Worm (Caenorhabditis elegans) whole organism, late embryonic: Measurements from ENCODE around the gene tbb-2.

Experiments used
- T23F11.4 ChIP-seq: fragments of 200-800 bp; sonication (Bioruptor generic); optimal IDR thresholded peaks from 2 replicates; lab custom pipeline; 2018; ENCODE audit warnings: mild to moderate bottlenecking, missing genetic modification characterization, missing compliant biosample characterization
- ceh-14 ChIP-seq: sonication (generic microtip); optimal IDR thresholded peaks from 2 replicates; lab custom pipeline; 2016; ENCODE audit warnings: missing genotype, missing genetic modification characterization, missing compliant biosample characterization
- ceh-24 ChIP-seq: sonication (generic microtip); optimal IDR thresholded peaks from 2 replicates; lab custom pipeline; 2016; ENCODE audit warnings: mild to moderate bottlenecking, missing genetic modification characterization, missing compliant biosample characterization
- pqm-1 ChIP-seq: sonication (generic microtip); optimal IDR thresholded peaks from 2 replicates; lab custom pipeline; 2016; ENCODE audit warnings: missing genetic modification characterization, missing compliant biosample characterization
- sox-2 ChIP-seq: fragments of 200-800 bp; sonication (Bioruptor generic); IDR thresholded peaks from 2 replicates; pipeline ENCODE4 v1.3.6; 2022; ENCODE audit warnings: missing genetic modification reagents, missing genetic modification characterization, missing compliant biosample characterization
- tbx-2 ChIP-seq: sonication (generic microtip); optimal IDR thresholded peaks from 2 replicates; lab custom pipeline; 2016; ENCODE audit warnings: missing genetic modification characterization, missing compliant biosample characterization

ce11 chrIII:3975008-3975407 lies 42.4 kb downstream of the tbb-2 start:
- TF ChIP-seq pqm-1 (tag; lab: Kevin White, UChicago) (no peak), tbx-2 (tag; lab: Kevin White, UChicago) (no peak), ceh-14 (tag; lab: Kevin White, UChicago) (no peak), T23F11.4 (GFP tag; lab: Kevin White, UChicago) (no peak), sox-2 (GFP tag; lab: Robert Waterston, UW) (no peak), ceh-24 (tag; lab: Kevin White, UChicago) (no peak)
